Fruit fly (Drosophila melanogaster): Measurements from ENCODE around the gene Ugt303A1.

The Ugt303A1 gene

DNA sequence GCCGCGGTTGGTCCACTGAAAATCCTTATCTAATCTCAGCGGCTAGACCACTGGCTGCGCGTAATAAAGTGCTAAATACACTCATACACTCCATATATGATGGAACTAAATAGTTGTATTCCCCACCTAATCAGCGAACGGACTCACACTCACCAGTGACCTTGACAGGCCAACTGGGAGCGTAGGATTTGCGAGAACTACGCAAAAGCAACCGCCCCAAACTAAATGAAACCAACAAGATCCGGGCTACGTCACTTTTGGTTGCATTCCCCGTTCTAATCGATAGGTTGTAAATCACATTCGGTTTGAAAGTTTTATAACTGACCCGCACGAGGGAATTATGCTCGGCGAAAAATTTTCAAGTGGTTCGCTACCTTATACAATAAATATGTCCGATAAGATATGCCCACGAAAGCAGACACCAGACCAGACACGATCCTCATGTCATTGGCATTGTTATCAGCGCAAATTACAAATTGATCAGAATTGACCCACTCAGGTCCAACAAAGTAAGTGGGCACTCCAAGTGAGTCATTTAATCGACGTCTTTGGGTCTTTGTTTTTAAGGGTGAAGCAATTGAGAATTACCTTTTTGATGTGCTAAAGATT is 24.0 kb downstream of the Ugt303A1 start (continued):
- no peak for TF ChIP-seq pan (optimal IDR thresholded peaks at IDR 0.05)
- no peak for TF ChIP-seq pan (GFP tag; optimal IDR thresholded peaks at IDR 0.05 in 1 of 2, IDR thresholded peaks at IDR 0.05 in 1 of 2)
- peak; percentile 12 for TF ChIP-seq CG6765 (GFP tag; optimal IDR thresholded peaks at IDR 0.05)
- peak; percentile 86 for TF ChIP-seq mirr (GFP tag; optimal IDR thresholded peaks at IDR 0.05)
- no peak for TF ChIP-seq CG7928 (GFP tag; optimal IDR thresholded peaks at IDR 0.05)
- TF ChIP-seq zfh1 (GFP tag; IDR thresholded peaks at IDR 0.05), result no peak
- no peak for TF ChIP-seq CG2712 (tag; optimal IDR thresholded peaks at IDR 0.05)
- TF ChIP-seq usp (GFP tag; optimal IDR thresholded peaks at IDR 0.05), result no peak
- peak; percentile 87 for TF ChIP-seq grn (GFP tag; optimal IDR thresholded peaks at IDR 0.05)
- TF ChIP-seq CG12236 (GFP tag; optimal IDR thresholded peaks at IDR 0.05), result no peak
- no peak for TF ChIP-seq dpn (GFP tag; optimal IDR thresholded peaks at IDR 0.05)
- TF ChIP-seq CG12071 (GFP tag; optimal IDR thresholded peaks at IDR 0.05), result no peak
- no peak for TF ChIP-seq CG13775 (GFP tag; optimal IDR thresholded peaks at IDR 0.05)
- TF ChIP-seq CG6791 (GFP tag; IDR thresholded peaks at IDR 0.05; ENCODE audit: partially characterized antibody), result no peak
- TF ChIP-seq ara (GFP tag; IDR thresholded peaks at IDR 0.05), result no peak
- no peak for TF ChIP-seq z (GFP tag; IDR thresholded peaks at IDR 0.05)
- TF ChIP-seq Gug (GFP tag; IDR thresholded peaks at IDR 0.05), result no peak
- peak; percentile 21; the same call in 1 of the 2 replicates for TF ChIP-seq GATAe (GFP tag; conservative IDR thresholded peaks at IDR 0.05)
- no peak for TF ChIP-seq CG3995 (GFP tag; optimal IDR thresholded peaks at IDR 0.05)
- no peak for TF ChIP-seq CG17612 (GFP tag; IDR thresholded peaks at IDR 0.05)
- no peak for TF ChIP-seq CG6654 (GFP tag; optimal IDR thresholded peaks at IDR 0.05)
- peak; percentile 74 for TF ChIP-seq CG31224 (GFP tag; IDR thresholded peaks at IDR 0.05)
- TF ChIP-seq Hr51 (GFP tag; optimal IDR thresholded peaks at IDR 0.05), result no peak
- TF ChIP-seq Hr78 (GFP tag; optimal IDR thresholded peaks at IDR 0.05), result peak in 1 of 2 experiments; percentile 59
- 0 out of 3 replicates have a peak, but pooled peaks have one; percentile 31 for TF ChIP-seq vnd (GFP tag; IDR thresholded peaks at IDR 0.05; ENCODE audit: partially characterized antibody)
- TF ChIP-seq run (tag; optimal IDR thresholded peaks at IDR 0.05), result no peak
- TF ChIP-seq gfzf (GFP tag; optimal IDR thresholded peaks at IDR 0.05), result no peak
- TF ChIP-seq CG10979 (tag; optimal IDR thresholded peaks at IDR 0.05), result no peak
- TF ChIP-seq da (GFP tag; optimal IDR thresholded peaks at IDR 0.05), result no peak
- TF ChIP-seq CG15514 (GFP tag; optimal IDR thresholded peaks at IDR 0.05), result no peak
- TF ChIP-seq HLH4C (GFP tag; IDR thresholded peaks at IDR 0.05; ENCODE audit: partially characterized antibody), result no peak
- peak; percentile 50 for TF ChIP-seq Med (GFP tag)
- no peak for TF ChIP-seq dimm (GFP tag; IDR thresholded peaks at IDR 0.05)
- TF ChIP-seq nerfin-2 (GFP tag; IDR thresholded peaks at IDR 0.05; ENCODE audit: partially characterized antibody), result no peak
- no peak for TF ChIP-seq Atf-2 (GFP tag; optimal IDR thresholded peaks at IDR 0.05)
- peak; percentile 11 for TF ChIP-seq salm (tag; optimal IDR thresholded peaks at IDR 0.05)
- no peak for TF ChIP-seq Xbp1 (GFP tag; optimal IDR thresholded peaks at IDR 0.05)
- TF ChIP-seq sd (tag; optimal IDR thresholded peaks at IDR 0.05), result peak; percentile 82
- TF ChIP-seq mld (GFP tag; IDR thresholded peaks at IDR 0.05; ENCODE audit: partially characterized antibody), result no peak
- TF ChIP-seq Elba2 (GFP tag; optimal IDR thresholded peaks at IDR 0.05), result no peak
- TF ChIP-seq sug (tag; optimal IDR thresholded peaks at IDR 0.05), result peak; percentile 97
- TF ChIP-seq PHDP (tag; optimal IDR thresholded peaks at IDR 0.05), result no peak
- no peak for TF ChIP-seq CG1024 (GFP tag; IDR thresholded peaks at IDR 0.05)
- peak; percentile 29 for TF ChIP-seq CG7745 (tag; optimal IDR thresholded peaks at IDR 0.05)
- TF ChIP-seq CG15696 (tag; optimal IDR thresholded peaks at IDR 0.05), result no peak
- peak; percentile 25 for TF ChIP-seq Ets65A (GFP tag)
- no peak for TF ChIP-seq CG32767 (GFP tag; IDR thresholded peaks at IDR 0.05)
- TF ChIP-seq CG7839 (tag; optimal IDR thresholded peaks at IDR 0.05), result no peak
- peak; percentile 23 for TF ChIP-seq Deaf1 (tag; optimal IDR thresholded peaks at IDR 0.05)
- TF ChIP-seq BtbVII (GFP tag; optimal IDR thresholded peaks at IDR 0.05), result peak; percentile 32
